Worm (Caenorhabditis elegans) whole organism, L4 larva: ENCODE data around the gene mdt-9.
"Not testable (repeated sequence)": the region's sequence is repeated elsewhere in the genome, so short reads cannot be mapped to it uniquely, and the experiment has no call there.

Source experiments
- D1046.2 ChIP-seq: fragments of 200-800 bp; sonication (Bioruptor generic); IDR thresholded peaks from 2 replicates; pipeline ENCODE4 v1.3.6; 2022; ENCODE audit warnings: missing genetic modification characterization, missing compliant biosample characterization
- T26A8.4 ChIP-seq: fragments of 200-800 bp; sonication (Bioruptor generic); IDR thresholded peaks from 2 replicates; pipeline ENCODE4 v1.3.6; 2022; ENCODE audit warnings: missing genetic modification characterization, missing compliant biosample characterization
- Y48G9A.11 ChIP-seq: fragments of 200-800 bp; sonication (Bioruptor generic); IDR thresholded peaks from 2 replicates; pipeline ENCODE4 v1.3.6; 2022; ENCODE audit warnings: missing genetic modification reagents, missing genetic modification characterization, missing compliant biosample characterization
- arid-1 ChIP-seq: fragments of 200-800 bp; sonication (Bioruptor generic); conservative IDR thresholded peaks from 2 replicates; pipeline ENCODE4 v1.3.6; 2022; ENCODE audit warnings: missing genetic modification reagents, missing genetic modification characterization, missing compliant biosample characterization
- dmd-6 ChIP-seq: fragments of 200-800 bp; sonication (Bioruptor generic); IDR thresholded peaks from 2 replicates; pipeline ENCODE4 v1.3.6; 2022; ENCODE audit warnings: missing genetic modification reagents, missing genetic modification characterization, missing compliant biosample characterization
- egl-43 ChIP-seq: fragments of 200-800 bp; sonication (Bioruptor generic); IDR thresholded peaks from 2 replicates; pipeline ENCODE4 v1.3.6; 2022; ENCODE audit warnings: missing genetic modification reagents, missing genetic modification characterization, missing compliant biosample characterization
- hmg-1.1 ChIP-seq: fragments of 200-800 bp; sonication (Bioruptor generic); IDR thresholded peaks from 2 replicates; pipeline ENCODE4 v1.3.6; 2022; ENCODE audit warnings: missing genetic modification reagents, missing genetic modification characterization, missing compliant biosample characterization
- lim-7 ChIP-seq: fragments of 200-800 bp; sonication (Bioruptor generic); IDR thresholded peaks from 2 replicates; pipeline ENCODE4 v1.3.6; 2022; ENCODE audit warnings: missing genetic modification characterization, missing compliant biosample characterization
- lin-1 ChIP-seq: fragments of 200-800 bp; sonication (Bioruptor generic); IDR thresholded peaks from 2 replicates; pipeline ENCODE4 v1.3.6; 2022; ENCODE audit warnings: missing genetic modification reagents, missing genetic modification characterization, missing compliant biosample characterization
- lin-38 ChIP-seq: fragments of 200-800 bp; sonication (Bioruptor generic); IDR thresholded peaks from 2 replicates; pipeline ENCODE4 v1.3.6; 2022; ENCODE audit warnings: missing genetic modification reagents, missing genetic modification characterization, missing compliant biosample characterization
- madf-9 ChIP-seq: fragments of 200-800 bp; sonication (Bioruptor generic); conservative IDR thresholded peaks from 2 replicates; pipeline ENCODE4 v1.3.6; 2022; ENCODE audit warnings: missing genetic modification reagents, missing genetic modification characterization, missing compliant biosample characterization
- nhr-111 ChIP-seq: fragments of 200-800 bp; sonication (Bioruptor generic); optimal IDR thresholded peaks from 2 replicates; lab custom pipeline; 2018; ENCODE audit warnings: mild to moderate bottlenecking, missing genetic modification characterization, missing compliant biosample characterization
- nhr-42 ChIP-seq: fragments of 200-800 bp; sonication (Bioruptor generic); IDR thresholded peaks from 2 replicates; pipeline ENCODE4 v1.3.6; 2022; ENCODE audit warnings: missing genetic modification characterization, missing compliant biosample characterization
- pha-4 ChIP-seq, 2 experiments: fragments of 150-350 bp in 1 of 2; fragments of 200-800 bp in 1 of 2; sonication (Bioruptor generic) in 1 of 2; IDR thresholded peaks in 1 of 2; optimal IDR thresholded peaks in 1 of 2; 2 replicates each; pipeline versions ENCODE4 v1.3.6 to Lab custom; 2014 to 2022; ENCODE audit warnings: missing genetic modification characterization in 2 of 2, missing genetic modification reagents in 2 of 2, missing biosample characterization in 1 of 2, missing compliant biosample characterization in 1 of 2
- rbr-2 ChIP-seq: sonication (generic microtip); optimal IDR thresholded peaks from 2 replicates; lab custom pipeline; 2016; ENCODE audit warnings: missing genotype, missing genetic modification characterization, missing compliant biosample characterization
- saeg-2 ChIP-seq: fragments of 200-800 bp; sonication (Bioruptor generic); IDR thresholded peaks from 2 replicates; pipeline ENCODE4 v1.3.6; 2022; ENCODE audit warnings: missing genetic modification reagents, missing genetic modification characterization, missing compliant biosample characterization
- sdz-12 ChIP-seq: fragments of 200-800 bp; sonication (Bioruptor generic); optimal IDR thresholded peaks from 2 replicates; lab custom pipeline; 2018; ENCODE audit warnings: mild to moderate bottlenecking, missing genetic modification characterization, missing compliant biosample characterization
- set-16 ChIP-seq: fragments of 200-800 bp; sonication (Bioruptor generic); IDR thresholded peaks from 2 replicates; pipeline ENCODE4 v1.3.6; 2022; ENCODE audit warnings: missing genetic modification reagents, missing genetic modification characterization, missing compliant biosample characterization
- snpc-1.2 ChIP-seq: fragments of 200-800 bp; sonication (Bioruptor generic); IDR thresholded peaks from 2 replicates; pipeline ENCODE4 v1.3.6; 2022; ENCODE audit warnings: missing genetic modification reagents, missing genetic modification characterization, missing compliant biosample characterization
- spr-1 ChIP-seq: sonication (generic microtip); optimal IDR thresholded peaks from 2 replicates; lab custom pipeline; 2016; ENCODE audit warnings: mild to moderate bottlenecking, missing genetic modification characterization, missing compliant biosample characterization
- vab-7 ChIP-seq: fragments of 200-800 bp; sonication (Bioruptor generic); IDR thresholded peaks from 2 replicates; pipeline ENCODE4 v1.3.6; 2022; ENCODE audit warnings: missing genetic modification reagents, missing genetic modification characterization, missing compliant biosample characterization

mdt-9 gene

DNA sequence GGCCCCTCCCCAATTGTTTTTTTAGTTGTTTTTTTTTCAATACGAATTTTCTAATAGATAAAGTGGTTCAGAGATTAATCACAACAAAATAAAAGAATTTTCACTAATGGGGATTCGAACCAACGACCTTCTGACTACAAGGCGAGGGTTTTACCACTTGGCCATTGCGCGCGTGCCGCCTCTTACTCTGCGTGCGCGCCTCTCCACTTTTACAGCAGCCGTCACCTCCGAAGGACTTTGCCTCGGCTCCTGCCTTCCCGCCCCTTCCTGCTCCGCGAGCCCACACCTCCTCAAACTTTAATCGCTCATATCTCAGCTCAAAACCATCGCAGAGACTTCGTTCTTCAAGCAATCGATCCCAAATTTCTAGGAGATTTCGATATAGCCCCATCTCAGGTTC, 44.0 kb downstream of the mdt-9 start:
- TF ChIP-seq arid-1 (peak; percentile 51; the same call in 1 of the 2 replicates), lin-38 (peak; percentile 71), rbr-2 (tag; lab: Kevin White, UChicago) (peak; percentile 5), vab-7 (GFP tag; lab: Robert Waterston, UW) (peak; percentile 47; the same call in 1 of the 2 replicates), lin-1 (GFP tag; lab: Robert Waterston, UW) (peak; percentile 25; the same call in 1 of the 2 replicates), madf-9 (GFP tag; lab: Robert Waterston, UW) (peak; percentile 43; the same call in 1 of the 2 replicates), Y48G9A.11 (GFP tag; lab: Robert Waterston, UW) (0 out of 2 replicates have a peak, but pooled peaks have one; percentile 9), saeg-2 (GFP tag; lab: Robert Waterston, UW) (0 out of 2 replicates have a peak, but pooled peaks have one; percentile 51), nhr-42 (GFP tag; lab: Robert Waterston, UW) (peak; percentile 68; the same call in 1 of the 2 replicates), T26A8.4 (peak; percentile 54; the same call in 1 of the 2 replicates), dmd-6 (peak; percentile 49), D1046.2 (peak; percentile 79; the same call in 1 of the 2 replicates), set-16 (GFP tag; lab: Robert Waterston, UW) (peak; percentile 93), lim-7 (GFP tag; lab: Robert Waterston, UW) (peak; percentile 64), snpc-1.2 (GFP tag; lab: Robert Waterston, UW) (peak; percentile 91), egl-43 (GFP tag; lab: Robert Waterston, UW) (peak; percentile 87), pha-4 (GFP tag; IDR thresholded peaks at IDR 0.05; lab: Robert Waterston, UW) (peak; percentile 56; the same call in 1 of the 2 replicates), hmg-1.1 (GFP tag; lab: Robert Waterston, UW) (peak; percentile 68)
- TF ChIP-seq pha-4 (tag; optimal IDR thresholded peaks at IDR 0.05; lab: Kevin White, UChicago): not testable (repeated sequence)

DNA sequence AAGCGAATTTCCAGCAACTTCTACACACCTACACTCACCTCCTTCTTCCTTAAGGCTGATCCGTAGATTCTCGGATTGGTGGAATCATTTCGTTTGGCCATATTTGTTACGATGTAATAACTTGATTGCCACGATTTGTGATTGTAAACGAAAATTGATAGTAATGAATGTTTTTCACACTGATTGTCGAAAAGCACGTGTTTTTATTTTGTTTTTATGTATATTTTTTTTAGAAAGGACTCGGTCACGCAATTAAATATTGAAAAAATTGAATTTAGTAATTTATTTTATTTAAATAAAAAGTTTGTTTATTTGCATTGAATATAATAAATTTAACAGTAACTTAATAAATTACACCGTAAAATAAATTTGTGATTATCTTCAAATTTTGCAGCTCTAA, 47.7 kb downstream of the mdt-9 start, which contains the start of gene K09B11.5:
K09B11.5 (minus strand) TSS at position 101 of the 400 bp plus-strand sequence.
- not testable (repeated sequence) for TF ChIP-seq spr-1; sdz-12 (GFP tag; lab: Kevin White, UChicago); nhr-111 (GFP tag; lab: Kevin White, UChicago)
